Worm (Caenorhabditis elegans) whole organism, late embryonic: ENCODE data around the gene Y43F8B.28.

Experiments used
- ama-1 ChIP-seq: fragments of 150-350 bp; optimal IDR thresholded peaks from 2 replicates; lab custom pipeline; 2014
- elt-2 ChIP-seq: sonication (generic microtip); optimal IDR thresholded peaks from 2 replicates; lab custom pipeline; 2016; ENCODE audit warnings: missing genetic modification reagents, missing genetic modification characterization, missing compliant biosample characterization
- lin-11 ChIP-seq: fragments of 200-800 bp; sonication (Bioruptor generic); optimal IDR thresholded peaks from 2 replicates; lab custom pipeline; 2018; ENCODE audit warnings: mild to moderate bottlenecking, missing genetic modification characterization, missing compliant biosample characterization
- madf-2 ChIP-seq: sonication (generic microtip); optimal IDR thresholded peaks from 2 replicates; lab custom pipeline; 2017; ENCODE audit warnings: missing genetic modification characterization, missing compliant biosample characterization
- nhr-11 ChIP-seq: fragments of 150-350 bp; optimal IDR thresholded peaks from 2 replicates; lab custom pipeline; 2014; ENCODE audit warnings: missing biosample characterization, missing genetic modification characterization
- pha-2 ChIP-seq: sonication (generic microtip); optimal IDR thresholded peaks from 2 replicates; lab custom pipeline; 2017; ENCODE audit warnings: mild to moderate bottlenecking, missing genetic modification characterization, missing compliant biosample characterization
- tbx-2 ChIP-seq: sonication (generic microtip); optimal IDR thresholded peaks from 2 replicates; lab custom pipeline; 2016; ENCODE audit warnings: missing genetic modification characterization, missing compliant biosample characterization
- unc-3 ChIP-seq, 2 experiments: fragments of 200-800 bp in 1 of 2; sonication (Bioruptor generic) in 1 of 2; sonication (generic microtip) in 1 of 2; conservative IDR thresholded peaks in 1 of 2; optimal IDR thresholded peaks in 1 of 2; 2 replicates each; pipeline versions ENCODE4 v1.3.6 to Lab custom; 2016 to 2022; ENCODE audit warnings: missing compliant biosample characterization in 2 of 2, missing genetic modification characterization in 2 of 2, missing genetic modification reagents in 1 of 2
- unc-42 ChIP-seq: sonication (generic microtip); optimal IDR thresholded peaks from 2 replicates; lab custom pipeline; 2016; ENCODE audit warnings: missing genotype, missing genetic modification characterization, missing compliant biosample characterization
- unc-55 ChIP-seq: sonication (generic microtip); optimal IDR thresholded peaks from 2 replicates; lab custom pipeline; 2017; ENCODE audit warnings: missing biosample characterization, missing genetic modification reagents, missing genetic modification characterization
- unc-86 ChIP-seq: sonication (generic microtip); optimal IDR thresholded peaks from 2 replicates; lab custom pipeline; 2016; ENCODE audit warnings: missing genetic modification characterization, missing compliant biosample characterization
- zip-5 ChIP-seq: sonication (generic microtip); optimal IDR thresholded peaks from 2 replicates; lab custom pipeline; 2016; ENCODE audit warnings: missing genetic modification characterization, missing compliant biosample characterization

DNA sequence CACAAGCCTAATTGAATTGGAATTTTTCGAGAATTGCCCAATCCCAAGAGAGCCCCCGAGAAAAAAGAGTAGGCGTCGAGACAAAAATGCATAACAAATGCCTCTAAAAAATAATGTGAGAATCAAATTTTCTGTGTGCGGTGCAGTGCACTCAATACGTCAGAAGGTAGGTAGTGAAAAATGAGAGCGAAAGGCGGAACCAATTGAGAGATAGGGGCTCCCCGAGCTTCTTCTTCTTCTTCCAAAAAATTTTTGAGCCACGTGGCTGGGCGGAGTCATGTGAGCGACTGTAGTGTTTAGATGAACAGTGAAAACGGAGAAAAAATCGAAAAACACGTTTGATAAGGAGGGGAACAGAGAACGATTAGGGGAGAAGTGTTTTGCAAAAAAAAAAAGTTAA, 39.5 kb downstream of the Y43F8B.28 start:
- TF ChIP-seq ama-1 (lab: Kevin White, UChicago) (no peak), elt-2 (no peak), tbx-2 (tag; lab: Kevin White, UChicago) (no peak), nhr-11 (no peak), lin-11 (tag; lab: Kevin White, UChicago) (no peak), unc-3 (GFP tag; conservative IDR thresholded peaks at IDR 0.05; lab: Robert Waterston, UW) (no peak), unc-3 (tag; optimal IDR thresholded peaks at IDR 0.05; lab: Kevin White, UChicago) (no peak), zip-5 (no peak), unc-55 (no peak), pha-2 (tag; lab: Kevin White, UChicago) (no peak), madf-2 (no peak), unc-42 (tag; lab: Kevin White, UChicago) (peak; percentile 31), unc-86 (tag; lab: Kevin White, UChicago) (no peak)
